Fruit fly (Drosophila melanogaster): ENCODE results near the gene CG17597.

Gene CG17597

DNA sequence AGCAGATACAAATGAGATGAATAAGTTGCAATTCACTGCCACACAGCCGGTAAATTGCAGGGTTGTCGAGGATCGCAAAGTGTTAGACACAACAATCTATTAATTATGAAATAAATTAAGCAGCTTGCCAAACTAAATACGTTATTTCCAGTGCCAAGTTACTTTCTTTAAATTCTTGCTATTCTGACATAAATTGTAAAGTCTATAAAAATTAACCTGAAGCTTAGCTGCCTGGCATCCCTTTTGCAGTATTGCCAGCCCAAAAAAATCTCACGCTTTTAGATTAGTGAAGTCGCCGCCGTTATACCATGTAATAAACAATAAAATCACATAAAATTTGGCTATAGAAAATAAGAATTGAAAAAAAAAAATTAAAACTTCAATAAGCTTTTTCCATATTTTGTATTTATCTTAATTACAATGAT, 26.7 kb upstream of the CG17597 start (continued):
- peak; percentile 16 for TF ChIP-seq ac (GFP tag; optimal IDR thresholded peaks at IDR 0.05)
- peak; percentile 87 for TF ChIP-seq CG15601 (tag; optimal IDR thresholded peaks at IDR 0.05)
- TF ChIP-seq CG43689 (GFP tag; IDR thresholded peaks at IDR 0.05): peak; percentile 87
- peak; percentile 87 for TF ChIP-seq CG14667 (GFP tag; IDR thresholded peaks at IDR 0.05)
- peak; percentile 82 for TF ChIP-seq fu2 (GFP tag; optimal IDR thresholded peaks at IDR 0.05)
- peak; percentile 93 for TF ChIP-seq CG12391 (tag; optimal IDR thresholded peaks at IDR 0.05)
- TF ChIP-seq zen (tag; optimal IDR thresholded peaks at IDR 0.05): peak; percentile 82
- TF ChIP-seq E2f1 (GFP tag; IDR thresholded peaks at IDR 0.05): peak; percentile 86
- TF ChIP-seq p53 (GFP tag; optimal IDR thresholded peaks at IDR 0.05): peak; percentile 33
- TF ChIP-seq CG6175 (GFP tag; IDR thresholded peaks at IDR 0.05): peak; percentile 84; the same call in 2 of the 3 replicates
- peak; percentile 91 for TF ChIP-seq CG3847 (GFP tag; IDR thresholded peaks at IDR 0.05)
- no peak for TF ChIP-seq nerfin-2 (GFP tag; IDR thresholded peaks at IDR 0.05; ENCODE audit: partially characterized antibody)
- peak; percentile 44 for TF ChIP-seq Sry-δ (GFP tag; optimal IDR thresholded peaks at IDR 0.05)
- peak; percentile 88 to 92 for TF ChIP-seq dpn (GFP tag; optimal IDR thresholded peaks at IDR 0.05)
- TF ChIP-seq CG17568 (GFP tag; optimal IDR thresholded peaks at IDR 0.05): peak; percentile 89
- peak; percentile 38; the same call in 1 of the 2 replicates for TF ChIP-seq Scr (GFP tag; IDR thresholded peaks at IDR 0.05; ENCODE audit: partially characterized antibody)
- TF ChIP-seq knrl (GFP tag; IDR thresholded peaks at IDR 0.05; ENCODE audit: partially characterized antibody): no peak
- peak; percentile 79 for TF ChIP-seq CG9876 (GFP tag; optimal IDR thresholded peaks at IDR 0.05)
- peak; percentile 72; the same call in 2 of the 3 replicates for TF ChIP-seq Mrtf (GFP tag; IDR thresholded peaks at IDR 0.05)
- peak; percentile 65 for TF ChIP-seq gt (GFP tag; IDR thresholded peaks at IDR 0.05)
- peak; percentile 79 for TF ChIP-seq CG6654 (GFP tag; optimal IDR thresholded peaks at IDR 0.05)
- no peak for TF ChIP-seq yki (optimal IDR thresholded peaks at IDR 0.05)
- no peak for TF ChIP-seq CG2129 (GFP tag; IDR thresholded peaks at IDR 0.05; ENCODE audit: partially characterized antibody)
- peak; percentile 47 for TF ChIP-seq pzg (GFP tag; optimal IDR thresholded peaks at IDR 0.05)
- peak; percentile 89 for TF ChIP-seq CG1602 (GFP tag; optimal IDR thresholded peaks at IDR 0.05)
- peak; percentile 95 for TF ChIP-seq NfI (GFP tag; optimal IDR thresholded peaks at IDR 0.05)
- TF ChIP-seq org-1 (GFP tag; optimal IDR thresholded peaks at IDR 0.05): peak; percentile 83
- peak; percentile 73 for TF ChIP-seq CG9437 (GFP tag; optimal IDR thresholded peaks at IDR 0.05)
- no peak for TF ChIP-seq Hr39 (optimal IDR thresholded peaks at IDR 0.05)
- TF ChIP-seq Optix (GFP tag; IDR thresholded peaks at IDR 0.05): peak; percentile 85
- TF ChIP-seq fd96Cb (tag; optimal IDR thresholded peaks at IDR 0.05): peak; percentile 89
- no peak for TF ChIP-seq pros (GFP tag; optimal IDR thresholded peaks at IDR 0.05)
- TF ChIP-seq CG42726 (GFP tag; IDR thresholded peaks at IDR 0.05; ENCODE audit: partially characterized antibody): no peak
- TF ChIP-seq peb (GFP tag; IDR thresholded peaks at IDR 0.05): peak; percentile 81
- TF ChIP-seq nmo (GFP tag; optimal IDR thresholded peaks at IDR 0.05): peak; percentile 82
- no peak for TF ChIP-seq fd102C (GFP tag; optimal IDR thresholded peaks at IDR 0.05)
- TF ChIP-seq kni (GFP tag; optimal IDR thresholded peaks at IDR 0.05): peak; percentile 52
- peak; percentile 51 for TF ChIP-seq CG15073 (GFP tag; optimal IDR thresholded peaks at IDR 0.05)
- TF ChIP-seq Stat92E (GFP tag; optimal IDR thresholded peaks at IDR 0.05): no peak
- TF ChIP-seq CG13775 (GFP tag; optimal IDR thresholded peaks at IDR 0.05): peak; percentile 87
- TF ChIP-seq sqz (GFP tag; optimal IDR thresholded peaks at IDR 0.05): peak; percentile 76
- 0 out of 2 replicates have a peak, but pooled peaks have one; percentile 51 for TF ChIP-seq sim (GFP tag; IDR thresholded peaks at IDR 0.05)
- TF ChIP-seq CG18011 (GFP tag; optimal IDR thresholded peaks at IDR 0.05): peak; percentile 84
- TF ChIP-seq CG17359 (tag; optimal IDR thresholded peaks at IDR 0.05): peak; percentile 92
- TF ChIP-seq run (tag; optimal IDR thresholded peaks at IDR 0.05): peak; percentile 86
- TF ChIP-seq crp (GFP tag; optimal IDR thresholded peaks at IDR 0.05): peak in 1 of 2 experiments; percentile 71
- peak; percentile 79 for TF ChIP-seq toy (GFP tag; IDR thresholded peaks at IDR 0.05)
- peak; percentile 81 for TF ChIP-seq mirr (GFP tag; optimal IDR thresholded peaks at IDR 0.05)
- peak; percentile 82 for TF ChIP-seq gsb (GFP tag; IDR thresholded peaks at IDR 0.05)
- peak; percentile 76 for TF ChIP-seq E2f2 (GFP tag; IDR thresholded peaks at IDR 0.05)

Measured in whole organism, embryonic.